Fruit fly (Drosophila melanogaster) whole organism, embryonic: ENCODE measurements around the gene Enoph.

Experiments used
- Asciz ChIP-seq: fragments of 200-800 bp; sonication (Bioruptor generic); optimal IDR thresholded peaks from 2 replicates; lab custom pipeline; 2017; ENCODE audit warnings: missing biosample characterization, mild to moderate bottlenecking, missing genetic modification characterization, missing genetic modification reagents
- B-H1 ChIP-seq: fragments of 200-800 bp; sonication (Bioruptor generic); IDR thresholded peaks from 3 replicates; pipeline ENCODE4 v1.3.6; 2022; ENCODE audit warnings: missing biosample characterization, missing genetic modification characterization
- CG10147 ChIP-seq: fragments of 200-800 bp; sonication (Bioruptor generic); optimal IDR thresholded peaks from 2 replicates; lab custom pipeline; 2019; ENCODE audit warnings: missing biosample characterization, mild to moderate bottlenecking, missing genetic modification characterization, moderate library complexity
- CG13775 ChIP-seq: fragments of 200-800 bp; sonication (Bioruptor generic); optimal IDR thresholded peaks from 3 replicates; lab custom pipeline; 2017; ENCODE audit warnings: missing biosample characterization, mild to moderate bottlenecking, missing genetic modification characterization
- CG15011 ChIP-seq: fragments of 200-800 bp; sonication (Bioruptor generic); optimal IDR thresholded peaks from 3 replicates; lab custom pipeline; 2018; ENCODE audit warnings: missing biosample characterization, mild to moderate bottlenecking, missing genetic modification characterization
- CG15269 ChIP-seq: fragments of 200-800 bp; sonication (Bioruptor generic); optimal IDR thresholded peaks from 2 replicates; lab custom pipeline; 2018; ENCODE audit warnings: missing biosample characterization, mild to moderate bottlenecking, missing genetic modification characterization, moderate library complexity
- CG1602 ChIP-seq: fragments of 200-800 bp; sonication (Bioruptor generic); optimal IDR thresholded peaks from 3 replicates; lab custom pipeline; 2016; ENCODE audit warnings: missing biosample characterization, missing genetic modification characterization
- CG17612 ChIP-seq: fragments of 200-800 bp; sonication (Bioruptor generic); IDR thresholded peaks from 2 replicates; pipeline ENCODE4 v1.3.6; 2022; ENCODE audit warnings: missing biosample characterization, missing genetic modification characterization
- CG31388 ChIP-seq: fragments of 200-800 bp; sonication (Bioruptor generic); optimal IDR thresholded peaks from 2 replicates; lab custom pipeline; 2016; ENCODE audit warnings: missing biosample characterization, missing genetic modification characterization
- CG32532 ChIP-seq: fragments of 200-800 bp; sonication (Bioruptor generic); IDR thresholded peaks from 2 replicates; pipeline ENCODE4 v1.3.6; 2022; ENCODE audit warnings: missing biosample characterization, missing genetic modification characterization
- CG3726 ChIP-seq: fragments of 200-800 bp; sonication (Bioruptor generic); IDR thresholded peaks from 3 replicates; pipeline ENCODE4, ENCODE4 v1.3.6; 2022; ENCODE audit warnings: missing biosample characterization, missing genetic modification characterization
- CG3838 ChIP-seq: fragments of 200-800 bp; sonication (Bioruptor generic); optimal IDR thresholded peaks from 3 replicates; lab custom pipeline; 2016; ENCODE audit warnings: missing biosample characterization, missing genetic modification characterization
- CG8765 ChIP-seq: fragments of 200-800 bp; sonication (Bioruptor generic); IDR thresholded peaks from 2 replicates; pipeline ENCODE4 v1.3.6; 2022; ENCODE audit warnings: missing biosample characterization, missing genetic modification characterization
- CG9797 ChIP-seq: fragments of 200-800 bp; sonication (Bioruptor generic); optimal IDR thresholded peaks from 3 replicates; lab custom pipeline; 2018; ENCODE audit warnings: missing biosample characterization, mild to moderate bottlenecking, missing genetic modification characterization
- CHES-1-like ChIP-seq: fragments of 200-800 bp; sonication (Bioruptor generic); optimal IDR thresholded peaks from 2 replicates; lab custom pipeline; 2016; ENCODE audit warnings: missing biosample characterization, missing genetic modification characterization
- Dad ChIP-seq: fragments of 200-800 bp; sonication (Bioruptor generic); optimal IDR thresholded peaks from 3 replicates; lab custom pipeline; 2016; ENCODE audit warnings: missing biosample characterization, missing genetic modification characterization
- E2f2 ChIP-seq: fragments of 200-800 bp; sonication (Bioruptor generic); IDR thresholded peaks from 2 replicates; pipeline ENCODE4 v1.3.6; 2022; ENCODE audit warnings: missing biosample characterization, missing genetic modification characterization
- Gsc ChIP-seq: fragments of 200-800 bp; sonication (Bioruptor generic); IDR thresholded peaks from 2 replicates; pipeline ENCODE4 v1.3.6; 2022; ENCODE audit warnings: missing biosample characterization, missing genetic modification characterization
- H2.0 ChIP-seq: fragments of 200-800 bp; sonication (Bioruptor generic); IDR thresholded peaks from 2 replicates; pipeline ENCODE4 v1.3.6; 2022; ENCODE audit warnings: missing biosample characterization, missing genetic modification characterization
- HHEX ChIP-seq: fragments of 200-800 bp; sonication (Bioruptor generic); optimal IDR thresholded peaks from 3 replicates; lab custom pipeline; 2017; ENCODE audit warnings: missing biosample characterization, mild to moderate bottlenecking, missing genetic modification characterization, missing genetic modification reagents
- Lpt ChIP-seq: fragments of >200 bp; optimal IDR thresholded peaks from 2 replicates; lab custom pipeline; 2018; ENCODE audit warnings: missing biosample characterization, missing genetic modification characterization
- MESR4 ChIP-seq: fragments of 200-800 bp; sonication (Bioruptor generic); optimal IDR thresholded peaks from 2 replicates; lab custom pipeline; 2018; ENCODE audit warnings: missing biosample characterization, mild to moderate bottlenecking, missing genetic modification characterization, moderate library complexity
- Oli ChIP-seq: fragments of 200-800 bp; sonication (Bioruptor generic); optimal IDR thresholded peaks from 2 replicates; lab custom pipeline; 2018; ENCODE audit warnings: missing biosample characterization, mild to moderate bottlenecking, missing genetic modification characterization, moderate library complexity
- Ravus ChIP-seq: fragments of 200-800 bp; sonication (Bioruptor generic); IDR thresholded peaks from 2 replicates; pipeline ENCODE4 v1.3.6; 2022; ENCODE audit warnings: missing biosample characterization, missing genetic modification characterization
- Rx ChIP-seq: fragments of 200-800 bp; sonication (Bioruptor generic); IDR thresholded peaks from 2 replicates; pipeline ENCODE4 v1.3.6; 2022; ENCODE audit warnings: missing biosample characterization, missing genetic modification characterization
- bcd ChIP-seq: fragments of 200-800 bp; sonication (Bioruptor generic); optimal IDR thresholded peaks from 2 replicates; lab custom pipeline; 2017; ENCODE audit warnings: missing biosample characterization, mild to moderate bottlenecking, missing genetic modification characterization
- chif ChIP-seq, 2 experiments: fragments of 200-800 bp; sonication (Bioruptor generic); optimal IDR thresholded peaks; 3 replicates each; lab custom pipeline; 2016; ENCODE audit warnings: missing biosample characterization in 2 of 2, missing genetic modification characterization in 2 of 2
- crc ChIP-seq: fragments of 200-800 bp; sonication (Bioruptor generic); optimal IDR thresholded peaks from 2 replicates; lab custom pipeline; 2016; ENCODE audit warnings: missing biosample characterization, missing genetic modification characterization
- emc ChIP-seq: fragments of 200-800 bp; sonication (Bioruptor generic); optimal IDR thresholded peaks from 2 replicates; lab custom pipeline; 2016; ENCODE audit warnings: missing biosample characterization, missing genetic modification characterization
- gce ChIP-seq: fragments of 200-800 bp; sonication (Bioruptor generic); IDR thresholded peaks from 3 replicates; pipeline ENCODE4 v1.3.6; 2022; ENCODE audit warnings: missing biosample characterization, missing genetic modification characterization
- grau ChIP-seq: fragments of 200-800 bp; optimal IDR thresholded peaks from 3 replicates; lab custom pipeline; 2019; ENCODE audit warnings: missing biosample characterization, mild to moderate bottlenecking, missing genetic modification characterization, moderate library complexity
- hbn ChIP-seq: fragments of 200-800 bp; sonication (Bioruptor generic); IDR thresholded peaks from 2 replicates; pipeline ENCODE4 v1.3.6; 2022; ENCODE audit warnings: missing biosample characterization, missing genetic modification characterization; ENCODE audit not compliant: partially characterized antibody
- kah ChIP-seq: fragments of 200-800 bp; sonication (Bioruptor generic); optimal IDR thresholded peaks from 2 replicates; lab custom pipeline; 2018; ENCODE audit warnings: missing biosample characterization, mild to moderate bottlenecking, missing genetic modification characterization
- lola ChIP-seq, 3 experiments: fragments of >200 bp in 2 of 3; fragments of 200-800 bp in 1 of 3; sonication (Bioruptor generic) in 1 of 3; optimal IDR thresholded peaks; 2 replicates each; lab custom pipeline; 2017 to 2019; ENCODE audit warnings: missing biosample characterization in 3 of 3, missing genetic modification characterization in 3 of 3, mild to moderate bottlenecking in 1 of 3, moderate library complexity in 1 of 3
- luna ChIP-seq: fragments of 200-800 bp; sonication (Bioruptor generic); optimal IDR thresholded peaks from 2 replicates; lab custom pipeline; 2016; ENCODE audit warnings: missing biosample characterization, missing genetic modification characterization
- mam ChIP-seq: fragments of 200-800 bp; sonication (Bioruptor generic); optimal IDR thresholded peaks from 3 replicates; lab custom pipeline; 2016; ENCODE audit warnings: missing biosample characterization, missing genetic modification characterization
- nau ChIP-seq: fragments of 200-800 bp; sonication (Bioruptor generic); optimal IDR thresholded peaks from 3 replicates; lab custom pipeline; 2017; ENCODE audit warnings: missing biosample characterization, mild to moderate bottlenecking, missing genetic modification characterization, missing genetic modification reagents
- pan ChIP-seq, 4 experiments: fragments of >200 bp in 3 of 4; fragments of 200-800 bp in 1 of 4; sonication (Bioruptor generic) in 1 of 4; optimal IDR thresholded peaks in 3 of 4; IDR thresholded peaks in 1 of 4; 2 replicates each; pipeline versions ENCODE4 v1.3.6 to Lab custom; 2017 to 2022; ENCODE audit warnings: missing biosample characterization in 2 of 4, missing genetic modification characterization in 2 of 4, mixed read lengths in 1 of 4
- pb ChIP-seq: fragments of 200-800 bp; sonication (Bioruptor generic); optimal IDR thresholded peaks from 3 replicates; lab custom pipeline; 2016; ENCODE audit warnings: missing biosample characterization, missing genetic modification characterization
- peb ChIP-seq: fragments of 200-800 bp; sonication (Bioruptor generic); IDR thresholded peaks from 2 replicates; pipeline ENCODE4 v1.3.6; 2022; ENCODE audit warnings: missing biosample characterization, missing genetic modification characterization
- schlank ChIP-seq: fragments of 200-800 bp; sonication (Bioruptor generic); optimal IDR thresholded peaks from 2 replicates; lab custom pipeline; 2018; ENCODE audit warnings: missing biosample characterization, mild to moderate bottlenecking, missing genetic modification characterization
- shn ChIP-seq: fragments of 200-800 bp; sonication (Bioruptor generic); optimal IDR thresholded peaks from 3 replicates; lab custom pipeline; 2016; ENCODE audit warnings: missing biosample characterization, missing genetic modification characterization
- sug ChIP-seq: fragments of 200-800 bp; optimal IDR thresholded peaks from 2 replicates; lab custom pipeline; 2019; ENCODE audit warnings: missing biosample characterization, mild to moderate bottlenecking, missing genetic modification characterization, moderate library complexity
- tin ChIP-seq: fragments of 200-800 bp; sonication (Bioruptor generic); optimal IDR thresholded peaks from 3 replicates; lab custom pipeline; 2016; ENCODE audit warnings: missing biosample characterization, missing genetic modification characterization
- tio ChIP-seq: fragments of 200-800 bp; sonication (Bioruptor generic); optimal IDR thresholded peaks from 2 replicates; lab custom pipeline; 2017; ENCODE audit warnings: missing biosample characterization, missing genetic modification characterization, inconsistent platforms
- tna ChIP-seq: fragments of 200-800 bp; sonication (Bioruptor generic); IDR thresholded peaks from 2 replicates; pipeline ENCODE4 v1.3.6; 2022; ENCODE audit warnings: missing biosample characterization, missing genetic modification characterization; ENCODE audit not compliant: partially characterized antibody
- wek ChIP-seq: fragments of 200-800 bp; sonication (Bioruptor generic); optimal IDR thresholded peaks from 3 replicates; lab custom pipeline; 2018; ENCODE audit warnings: missing biosample characterization, mild to moderate bottlenecking, missing genetic modification characterization, moderate library complexity
- zf30C ChIP-seq: fragments of 200-800 bp; sonication (Bioruptor generic); optimal IDR thresholded peaks from 3 replicates; lab custom pipeline; 2018; ENCODE audit warnings: missing biosample characterization, mild to moderate bottlenecking, missing genetic modification characterization
- zfh2 ChIP-seq: fragments of 200-800 bp; sonication (Bioruptor generic); optimal IDR thresholded peaks from 2 replicates; lab custom pipeline; 2016; ENCODE audit warnings: missing biosample characterization, missing genetic modification characterization

The Enoph gene

dm6 chr3R:5256462-5257146 is at the start of gene Enoph, which contains the start of gene Hph (continued):
- TF ChIP-seq crc (GFP tag; lab: Kevin White, UChicago): peak; percentile 25
- peak; percentile 68 for TF ChIP-seq CHES-1-like (GFP tag; lab: Kevin White, UChicago)
- TF ChIP-seq CG13775 (GFP tag; lab: Kevin White, UChicago): peak; percentile 73
- peak; percentile 52; the same call in 1 of the 2 replicates for TF ChIP-seq E2f2 (GFP tag; lab: Robert Waterston, UW)
- no peak for TF ChIP-seq Lpt (GFP tag; lab: Kevin White, UChicago)
- peak; percentile 35 for TF ChIP-seq CG9797 (GFP tag; lab: Kevin White, UChicago)
- no peak for TF ChIP-seq CG31388 (GFP tag; lab: Kevin White, UChicago)
- TF ChIP-seq pb (GFP tag; lab: Kevin White, UChicago): no peak
- TF ChIP-seq Rx: no peak
- TF ChIP-seq zf30C (GFP tag; lab: Kevin White, UChicago): no peak
- peak; percentile 61 for TF ChIP-seq bcd
- TF ChIP-seq B-H1 (GFP tag; lab: Robert Waterston, UW): no peak
- TF ChIP-seq Gsc: no peak
- no peak for TF ChIP-seq pan (optimal IDR thresholded peaks at IDR 0.05; lab: Kevin White, UChicago)
- TF ChIP-seq pan (GFP tag; optimal IDR thresholded peaks at IDR 0.05 in 1 of 2, IDR thresholded peaks at IDR 0.05 in 1 of 2): peak in 1 of 2 experiments; percentile 42
- TF ChIP-seq Ravus (GFP tag; lab: Robert Waterston, UW): no peak
- TF ChIP-seq chif (GFP tag; optimal IDR thresholded peaks at IDR 0.05; lab: Kevin White, UChicago): peak; percentile 17 to 43
- peak; percentile 68 for TF ChIP-seq zfh2 (GFP tag; lab: Kevin White, UChicago)
- TF ChIP-seq shn (GFP tag; lab: Kevin White, UChicago): peak; percentile 13
- TF ChIP-seq emc: no peak
- peak; percentile 73 for TF ChIP-seq mam (GFP tag; lab: Kevin White, UChicago)
- 0 out of 3 replicates have a peak, but pooled peaks have one; percentile 41 for TF ChIP-seq gce
- TF ChIP-seq HHEX (GFP tag; lab: Kevin White, UChicago): peak; percentile 48
- TF ChIP-seq Oli (tag; lab: Kevin White, UChicago): peak; percentile 27
- TF ChIP-seq grau: peak; percentile 65
- TF ChIP-seq nau: no peak
- peak; percentile 47 for TF ChIP-seq hbn (GFP tag; lab: Robert Waterston, UW)
- TF ChIP-seq kah: no peak
- TF ChIP-seq tio (GFP tag; lab: Kevin White, UChicago): peak; percentile 59
- TF ChIP-seq CG10147 (GFP tag; lab: Kevin White, UChicago): peak; percentile 79
- TF ChIP-seq CG15269 (tag; lab: Kevin White, UChicago): peak; percentile 67
- no peak for TF ChIP-seq Asciz (GFP tag; lab: Kevin White, UChicago)
- no peak for TF ChIP-seq H2.0 (GFP tag; lab: Robert Waterston, UW)
- peak; percentile 39; the same call in 1 of the 2 replicates for TF ChIP-seq CG8765 (GFP tag; lab: Robert Waterston, UW)
- peak; percentile 31 for TF ChIP-seq Dad (GFP tag; lab: Kevin White, UChicago)
- TF ChIP-seq MESR4: no peak
- TF ChIP-seq CG17612 (GFP tag; lab: Robert Waterston, UW): no peak
- no peak for TF ChIP-seq CG15011 (GFP tag; lab: Kevin White, UChicago)
- TF ChIP-seq wek: peak; percentile 66
- peak; percentile 65 for TF ChIP-seq sug (tag; lab: Kevin White, UChicago)
- no peak for TF ChIP-seq CG3838 (GFP tag; lab: Kevin White, UChicago)
- TF ChIP-seq lola (GFP tag; optimal IDR thresholded peaks at IDR 0.05; lab: Kevin White, UChicago): peak in 1 of 3 experiments; percentile 52
- TF ChIP-seq CG3726 (GFP tag; lab: Robert Waterston, UW): no peak
- no peak for TF ChIP-seq luna
- TF ChIP-seq peb (GFP tag; lab: Robert Waterston, UW): no peak
- peak; percentile 59 for TF ChIP-seq CG1602 (GFP tag; lab: Kevin White, UChicago)
- TF ChIP-seq CG32532: peak; percentile 65
- TF ChIP-seq schlank (tag; lab: Kevin White, UChicago): no peak
- peak; percentile 69 for TF ChIP-seq tin (GFP tag; lab: Kevin White, UChicago)
- peak; percentile 69; the same call in 1 of the 2 replicates for TF ChIP-seq tna (GFP tag; lab: Robert Waterston, UW)
